Worm (Caenorhabditis elegans): Measurements from ENCODE around the gene acr-10.

ce11 chrX:3997040-3997439 is 25.0 kb upstream of the acr-10 start, which contains the start of gene R02E12.5:
- TF ChIP-seq nhr-11 (tag; optimal IDR thresholded peaks at IDR 0.05): no peak
- TF ChIP-seq jun-1 (tag; optimal IDR thresholded peaks at IDR 0.05): no peak
- TF ChIP-seq ceh-28 (tag; optimal IDR thresholded peaks at IDR 0.05): no peak
- no peak for TF ChIP-seq skn-1 (tag; optimal IDR thresholded peaks at IDR 0.05)
- TF ChIP-seq nhr-28 (tag; optimal IDR thresholded peaks at IDR 0.05): no peak
- no peak for TF ChIP-seq nhr-77 (tag; optimal IDR thresholded peaks at IDR 0.05)
- no peak for TF ChIP-seq unc-62 (GFP tag; optimal IDR thresholded peaks at IDR 0.05)
- TF ChIP-seq mdl-1 (tag; optimal IDR thresholded peaks at IDR 0.05): no peak
- TF ChIP-seq egl-27 (tag; optimal IDR thresholded peaks at IDR 0.05): no peak
- TF ChIP-seq ztf-4 (tag; optimal IDR thresholded peaks at IDR 0.05): no peak
- no peak for TF ChIP-seq ZK546.5 (tag; optimal IDR thresholded peaks at IDR 0.05)

Data from whole organism, L3 larva.